Worm (Caenorhabditis elegans): ENCODE measurements around the gene M110.10.

DNA sequence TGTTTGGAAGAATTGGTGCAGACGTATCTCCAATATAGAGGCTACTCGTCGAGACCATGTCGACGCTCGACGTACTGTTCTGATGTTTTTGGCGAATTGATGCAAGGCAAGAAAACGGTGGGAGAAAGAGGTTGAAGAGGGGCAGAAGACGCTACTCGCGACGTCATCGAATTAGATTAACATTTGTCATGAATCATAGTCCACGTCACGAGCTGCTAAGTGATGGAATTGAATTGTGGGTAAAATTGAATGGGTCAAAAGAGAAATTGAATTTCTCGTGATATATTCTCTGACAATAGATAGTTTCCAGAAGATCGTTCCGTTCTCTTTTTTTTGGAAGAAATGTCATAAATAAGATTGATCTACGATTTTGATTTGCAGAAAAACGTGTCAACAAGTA, 45.4 kb upstream of the M110.10 start:
- TF ChIP-seq ama-1 (optimal IDR thresholded peaks at IDR 0.05) (no peak), sdc-2 (tag; optimal IDR thresholded peaks at IDR 0.05) (no peak), mec-3 (tag; optimal IDR thresholded peaks at IDR 0.05; ENCODE audit: borderline replicate concordance) (no peak), npax-4 (tag; optimal IDR thresholded peaks at IDR 0.05) (no peak), lim-6 (tag; optimal IDR thresholded peaks at IDR 0.05) (no peak), pros-1 (tag; optimal IDR thresholded peaks at IDR 0.05) (no peak), tbx-2 (tag; optimal IDR thresholded peaks at IDR 0.05) (no peak), pha-4 (tag; optimal IDR thresholded peaks at IDR 0.05) (no peak), gmeb-2 (tag; optimal IDR thresholded peaks at IDR 0.05) (no peak)

All from whole organism, late embryonic.